Worm (Caenorhabditis elegans) whole organism, early embryonic: ENCODE results near the gene JC8.7.

Experiments used
- ceh-36 ChIP-seq: sonication (generic microtip); optimal IDR thresholded peaks from 2 replicates; lab custom pipeline; 2016; ENCODE audit warnings: missing genetic modification characterization, inconsistent platforms, missing compliant biosample characterization

JC8.7 gene

ce11 chrIV:13300109-13300508 lies 53.0 kb downstream of the JC8.7 start, which contains the start of gene kdp-1:
Gene kdp-1 (plus strand): TSS chrIV:13300188.
- TF ChIP-seq ceh-36 (tag; lab: Kevin White, UChicago): no peak
